Fruit fly (Drosophila melanogaster) whole organism, prepupa: ENCODE results near the gene Hsp70Ab.
"Not testable (repeated sequence)": the region's sequence is repeated elsewhere in the genome, so short reads cannot be mapped to it uniquely, and the experiment has no call there.

Experiments
- CG11294 ChIP-seq: fragments of 200-800 bp; sonication (Bioruptor generic); IDR thresholded peaks from 2 replicates; pipeline ENCODE4 v1.3.6; 2022; ENCODE audit warnings: missing biosample characterization, missing genetic modification characterization
- CG11762 ChIP-seq: fragments of 200-800 bp; sonication (Bioruptor generic); optimal IDR thresholded peaks from 3 replicates; lab custom pipeline; 2016; ENCODE audit warnings: missing biosample characterization, missing genetic modification characterization; ENCODE audit not compliant: insufficient read depth
- CG3919 ChIP-seq: fragments of 200-800 bp; sonication (Bioruptor generic); optimal IDR thresholded peaks from 3 replicates; lab custom pipeline; 2016; ENCODE audit warnings: missing biosample characterization, missing genetic modification characterization
- Eip75B ChIP-seq: fragments of 200-800 bp; sonication (Bioruptor generic); optimal IDR thresholded peaks from 3 replicates; lab custom pipeline; 2016; ENCODE audit warnings: missing biosample characterization, missing genetic modification characterization
- Eip78C ChIP-seq: fragments of 200-800 bp; sonication (Bioruptor generic); peaks from one replicate; lab custom pipeline; 2016; ENCODE audit warnings: missing biosample characterization, missing genetic modification characterization
- dsx ChIP-seq: fragments of 200-800 bp; optimal IDR thresholded peaks from 3 replicates; lab custom pipeline; 2019; ENCODE audit warnings: missing biosample characterization, mild to moderate bottlenecking, missing genetic modification characterization, moderate library complexity; ENCODE audit not compliant: poor library complexity, severe bottlenecking
- net ChIP-seq: fragments of 200-800 bp; sonication (Bioruptor generic); optimal IDR thresholded peaks from 3 replicates; lab custom pipeline; 2016; ENCODE audit warnings: missing biosample characterization, missing genetic modification characterization

DNA sequence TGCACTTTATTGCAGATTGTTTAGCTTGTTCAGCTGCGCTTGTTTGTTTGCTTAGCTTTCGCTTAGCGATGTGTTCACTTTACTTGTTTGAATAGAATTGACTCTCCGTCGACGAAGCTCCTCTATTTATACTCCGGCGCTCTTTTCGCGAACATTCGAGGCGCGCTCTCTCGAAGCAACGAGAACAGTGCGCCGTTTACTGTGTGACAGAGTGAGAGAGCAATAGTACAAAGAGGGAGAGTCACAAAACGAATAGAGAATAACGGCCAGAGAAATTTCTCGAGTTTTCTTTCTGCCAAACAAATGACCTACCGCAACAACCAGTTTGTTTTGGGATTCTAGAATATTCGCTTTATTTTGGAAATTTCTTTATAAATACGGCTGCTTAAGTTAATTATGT, 1.9 kb upstream of the Hsp70Ab start, which contains the start of gene Hsp70Aa:
- TF ChIP-seq CG11762; Eip75B (GFP tag; lab: Kevin White, UChicago); net; Eip78C (GFP tag; lab: Kevin White, UChicago); CG3919 (GFP tag; lab: Kevin White, UChicago); dsx (GFP tag; lab: Kevin White, UChicago); CG11294 (GFP tag; lab: Robert Waterston, UW): not testable (repeated sequence)
